Fruit fly (Drosophila melanogaster) whole organism, embryonic: ENCODE data around the gene Rpn10.

ENCODE experiments used
- Antp ChIP-seq: fragments of 200-800 bp; sonication (Bioruptor generic); optimal IDR thresholded peaks from 3 replicates; lab custom pipeline; 2016; ENCODE audit warnings: missing biosample characterization, missing genetic modification characterization
- BEAF-32 ChIP-seq: fragments of 200-800 bp; sonication (Bioruptor generic); optimal IDR thresholded peaks from 3 replicates; lab custom pipeline; 2017; ENCODE audit warnings: missing biosample characterization, missing genetic modification characterization, mild to moderate bottlenecking, moderate library complexity, missing genetic modification reagents
- CG10274 ChIP-seq: fragments of 200-800 bp; sonication (Bioruptor generic); optimal IDR thresholded peaks from 3 replicates; lab custom pipeline; 2017; ENCODE audit warnings: missing biosample characterization, mild to moderate bottlenecking, missing genetic modification characterization
- CG10565 ChIP-seq: fragments of 200-800 bp; sonication (Bioruptor generic); optimal IDR thresholded peaks from 3 replicates; lab custom pipeline; 2016; ENCODE audit warnings: missing biosample characterization, mild to moderate bottlenecking, missing genetic modification characterization
- CG11696 ChIP-seq: fragments of 200-800 bp; sonication (Bioruptor generic); IDR thresholded peaks from 2 replicates; pipeline ENCODE4 v1.3.6; 2022; ENCODE audit warnings: missing biosample characterization, missing genetic modification characterization
- CG13296 ChIP-seq: fragments of 200-800 bp; sonication (Bioruptor generic); optimal IDR thresholded peaks from 3 replicates; lab custom pipeline; 2018; ENCODE audit warnings: missing biosample characterization, mild to moderate bottlenecking, missing genetic modification characterization
- CG13624 ChIP-seq: fragments of 200-800 bp; sonication (Bioruptor generic); optimal IDR thresholded peaks from 2 replicates; lab custom pipeline; 2016; ENCODE audit warnings: missing biosample characterization, missing genetic modification characterization
- CG1603 ChIP-seq: fragments of 200-800 bp; sonication (Bioruptor generic); optimal IDR thresholded peaks from 2 replicates; lab custom pipeline; 2019; ENCODE audit warnings: missing biosample characterization, mild to moderate bottlenecking, missing genetic modification characterization, moderate library complexity
- CG16863 ChIP-seq: fragments of 200-800 bp; sonication (Bioruptor generic); optimal IDR thresholded peaks from 3 replicates; lab custom pipeline; 2016; ENCODE audit warnings: missing biosample characterization, missing genetic modification characterization
- CG17612 ChIP-seq: fragments of 200-800 bp; sonication (Bioruptor generic); IDR thresholded peaks from 2 replicates; pipeline ENCODE4 v1.3.6; 2022; ENCODE audit warnings: missing biosample characterization, missing genetic modification characterization
- CG1792 ChIP-seq: fragments of 200-800 bp; sonication (Bioruptor generic); optimal IDR thresholded peaks from 2 replicates; lab custom pipeline; 2016; ENCODE audit warnings: missing biosample characterization, missing genetic modification characterization
- CG2875 ChIP-seq: fragments of 200-800 bp; sonication (Bioruptor generic); optimal IDR thresholded peaks from 2 replicates; lab custom pipeline; 2017; ENCODE audit warnings: missing biosample characterization, mild to moderate bottlenecking, missing genetic modification characterization, missing genetic modification reagents
- CG3726 ChIP-seq: fragments of 200-800 bp; sonication (Bioruptor generic); IDR thresholded peaks from 3 replicates; pipeline ENCODE4, ENCODE4 v1.3.6; 2022; ENCODE audit warnings: missing biosample characterization, missing genetic modification characterization
- CG3995 ChIP-seq: fragments of 200-800 bp; sonication (Bioruptor generic); optimal IDR thresholded peaks from 3 replicates; lab custom pipeline; 2016; ENCODE audit warnings: missing biosample characterization, missing genetic modification characterization
- CG4328 ChIP-seq: fragments of 200-800 bp; sonication (Bioruptor generic); optimal IDR thresholded peaks from 3 replicates; lab custom pipeline; 2017; ENCODE audit warnings: missing biosample characterization, missing genetic modification reagents, missing genetic modification characterization
- CG6854 ChIP-seq: fragments of 200-800 bp; sonication (Bioruptor generic); optimal IDR thresholded peaks from 3 replicates; lab custom pipeline; 2017; ENCODE audit warnings: missing biosample characterization, mild to moderate bottlenecking, missing genetic modification characterization
- CG8478 ChIP-seq: fragments of >200 bp; optimal IDR thresholded peaks from 2 replicates; lab custom pipeline; 2018
- CG9437 ChIP-seq: fragments of 200-800 bp; sonication (Bioruptor generic); optimal IDR thresholded peaks from 2 replicates; lab custom pipeline; 2018; ENCODE audit warnings: missing biosample characterization, mild to moderate bottlenecking, missing genetic modification characterization
- Camta ChIP-seq: fragments of 200-800 bp; sonication (Bioruptor generic); optimal IDR thresholded peaks from 2 replicates; lab custom pipeline; 2016; ENCODE audit warnings: missing biosample characterization, missing genetic modification characterization
- Dad ChIP-seq: fragments of 200-800 bp; sonication (Bioruptor generic); optimal IDR thresholded peaks from 3 replicates; lab custom pipeline; 2016; ENCODE audit warnings: missing biosample characterization, missing genetic modification characterization
- E2f2 ChIP-seq: fragments of 200-800 bp; sonication (Bioruptor generic); IDR thresholded peaks from 2 replicates; pipeline ENCODE4 v1.3.6; 2022; ENCODE audit warnings: missing biosample characterization, missing genetic modification characterization
- Ets65A ChIP-seq: fragments of 200-800 bp; sonication (Bioruptor generic); peaks from one replicate; lab custom pipeline; 2016; ENCODE audit warnings: missing biosample characterization, missing genetic modification characterization
- H15 ChIP-seq: fragments of 200-800 bp; sonication (Bioruptor generic); IDR thresholded peaks from 3 replicates; pipeline ENCODE4 v1.3.6; 2022; ENCODE audit warnings: missing biosample characterization, missing genetic modification characterization
- HLH4C ChIP-seq: fragments of 200-800 bp; sonication (Bioruptor generic); IDR thresholded peaks from 3 replicates; pipeline ENCODE4 v1.3.6; 2022; ENCODE audit warnings: missing biosample characterization, missing genetic modification characterization; ENCODE audit not compliant: partially characterized antibody
- Hsf ChIP-seq: fragments of 200-800 bp; sonication (Bioruptor generic); optimal IDR thresholded peaks from 3 replicates; lab custom pipeline; 2016; ENCODE audit warnings: missing biosample characterization, missing genetic modification characterization
- NK7.1 ChIP-seq: fragments of 200-800 bp; sonication (Bioruptor generic); optimal IDR thresholded peaks from 3 replicates; lab custom pipeline; 2016; ENCODE audit warnings: missing biosample characterization, missing genetic modification characterization
- Pdp1 ChIP-seq, 2 experiments: fragments of 200-800 bp; sonication (Bioruptor generic); optimal IDR thresholded peaks; 3 replicates each; lab custom pipeline; 2016; ENCODE audit warnings: missing biosample characterization in 2 of 2, missing genetic modification characterization in 2 of 2, mild to moderate bottlenecking in 1 of 2, moderate library complexity in 1 of 2
- Scr ChIP-seq: fragments of 200-800 bp; sonication (Bioruptor generic); IDR thresholded peaks from 2 replicates; pipeline ENCODE4 v1.3.6; 2022; ENCODE audit warnings: missing biosample characterization, missing genetic modification characterization; ENCODE audit not compliant: partially characterized antibody
- Side ChIP-seq: fragments of 200-800 bp; sonication (Bioruptor generic); optimal IDR thresholded peaks from 2 replicates; lab custom pipeline; 2016; ENCODE audit warnings: missing biosample characterization, missing genetic modification characterization
- Trl ChIP-seq, 3 experiments: fragments of >200 bp in 2 of 3; fragments of 200-800 bp in 1 of 3; sonication (Bioruptor generic) in 1 of 3; optimal IDR thresholded peaks; 2 replicates in 1 of 3; 3 replicates in 2 of 3; lab custom pipeline; 2016 to 2017; ENCODE audit warnings: missing biosample characterization in 1 of 3, missing genetic modification characterization in 1 of 3
- amos ChIP-seq: fragments of 200-800 bp; sonication (Bioruptor generic); IDR thresholded peaks from 2 replicates; pipeline ENCODE4 v1.3.6; 2022; ENCODE audit warnings: missing biosample characterization, missing genetic modification characterization; ENCODE audit not compliant: partially characterized antibody
- az2 ChIP-seq: fragments of 200-800 bp; sonication (Bioruptor generic); optimal IDR thresholded peaks from 3 replicates; lab custom pipeline; 2016; ENCODE audit warnings: missing biosample characterization, missing genetic modification characterization
- bab2 ChIP-seq: fragments of 200-800 bp; sonication (Bioruptor generic); optimal IDR thresholded peaks from 2 replicates; lab custom pipeline; 2016; ENCODE audit warnings: missing biosample characterization, missing genetic modification characterization
- chif ChIP-seq, 2 experiments: fragments of 200-800 bp; sonication (Bioruptor generic); optimal IDR thresholded peaks; 3 replicates each; lab custom pipeline; 2016; ENCODE audit warnings: missing biosample characterization in 2 of 2, missing genetic modification characterization in 2 of 2
- croc ChIP-seq: fragments of 200-800 bp; sonication (Bioruptor generic); conservative IDR thresholded peaks from 3 replicates; pipeline ENCODE4 v1.3.6; 2022; ENCODE audit warnings: missing biosample characterization, missing genetic modification characterization
- en ChIP-seq: fragments of 200-800 bp; sonication (Bioruptor generic); optimal IDR thresholded peaks from 2 replicates; lab custom pipeline; 2016; ENCODE audit warnings: missing biosample characterization, missing genetic modification characterization
- ewg ChIP-seq: fragments of 200-800 bp; sonication (Bioruptor generic); optimal IDR thresholded peaks from 3 replicates; lab custom pipeline; 2017; ENCODE audit warnings: mild to moderate bottlenecking, missing biosample characterization, missing genetic modification reagents, missing genetic modification characterization
- ftz-f1 ChIP-seq: fragments of 200-800 bp; sonication (Bioruptor generic); optimal IDR thresholded peaks from 2 replicates; lab custom pipeline; 2016; ENCODE audit warnings: missing biosample characterization, missing genetic modification characterization
- klu ChIP-seq: fragments of 200-800 bp; sonication (Bioruptor generic); IDR thresholded peaks from 2 replicates; pipeline ENCODE4 v1.3.6; 2022; ENCODE audit warnings: missing biosample characterization, missing genetic modification characterization
- lmd ChIP-seq: fragments of 200-800 bp; sonication (Bioruptor generic); IDR thresholded peaks from 2 replicates; pipeline ENCODE4 v1.3.6; 2022; ENCODE audit warnings: missing biosample characterization, missing genetic modification characterization
- pfk ChIP-seq: fragments of 200-800 bp; sonication (Bioruptor generic); optimal IDR thresholded peaks from 2 replicates; lab custom pipeline; 2018; ENCODE audit warnings: missing biosample characterization, mild to moderate bottlenecking, missing genetic modification characterization, moderate library complexity
- pnt ChIP-seq: fragments of 200-800 bp; sonication (Bioruptor generic); optimal IDR thresholded peaks from 3 replicates; lab custom pipeline; 2016; ENCODE audit warnings: missing biosample characterization, missing genetic modification characterization
- sima ChIP-seq: fragments of 200-800 bp; sonication (Bioruptor generic); optimal IDR thresholded peaks from 2 replicates; lab custom pipeline; 2016; ENCODE audit warnings: missing biosample characterization, missing genetic modification characterization
- so ChIP-seq: fragments of 200-800 bp; sonication (Bioruptor generic); IDR thresholded peaks from 3 replicates; pipeline ENCODE4 v1.3.6; 2022; ENCODE audit warnings: missing biosample characterization, missing genetic modification characterization
- tio ChIP-seq: fragments of 200-800 bp; sonication (Bioruptor generic); optimal IDR thresholded peaks from 2 replicates; lab custom pipeline; 2017; ENCODE audit warnings: missing biosample characterization, missing genetic modification characterization, inconsistent platforms
- tup ChIP-seq: fragments of 200-800 bp; sonication (Bioruptor generic); optimal IDR thresholded peaks from 2 replicates; lab custom pipeline; 2016; ENCODE audit warnings: missing biosample characterization, mild to moderate bottlenecking, missing genetic modification characterization, moderate library complexity
- unc-4 ChIP-seq: fragments of 200-800 bp; sonication (Bioruptor generic); IDR thresholded peaks from 2 replicates; pipeline ENCODE4 v1.3.6; 2022; ENCODE audit warnings: missing biosample characterization, missing genetic modification characterization; ENCODE audit not compliant: partially characterized antibody
- vfl ChIP-seq: fragments of 200-800 bp; sonication (Bioruptor generic); optimal IDR thresholded peaks from 2 replicates; lab custom pipeline; 2016; ENCODE audit warnings: missing biosample characterization, missing genetic modification characterization

Gene Rpn10

DNA sequence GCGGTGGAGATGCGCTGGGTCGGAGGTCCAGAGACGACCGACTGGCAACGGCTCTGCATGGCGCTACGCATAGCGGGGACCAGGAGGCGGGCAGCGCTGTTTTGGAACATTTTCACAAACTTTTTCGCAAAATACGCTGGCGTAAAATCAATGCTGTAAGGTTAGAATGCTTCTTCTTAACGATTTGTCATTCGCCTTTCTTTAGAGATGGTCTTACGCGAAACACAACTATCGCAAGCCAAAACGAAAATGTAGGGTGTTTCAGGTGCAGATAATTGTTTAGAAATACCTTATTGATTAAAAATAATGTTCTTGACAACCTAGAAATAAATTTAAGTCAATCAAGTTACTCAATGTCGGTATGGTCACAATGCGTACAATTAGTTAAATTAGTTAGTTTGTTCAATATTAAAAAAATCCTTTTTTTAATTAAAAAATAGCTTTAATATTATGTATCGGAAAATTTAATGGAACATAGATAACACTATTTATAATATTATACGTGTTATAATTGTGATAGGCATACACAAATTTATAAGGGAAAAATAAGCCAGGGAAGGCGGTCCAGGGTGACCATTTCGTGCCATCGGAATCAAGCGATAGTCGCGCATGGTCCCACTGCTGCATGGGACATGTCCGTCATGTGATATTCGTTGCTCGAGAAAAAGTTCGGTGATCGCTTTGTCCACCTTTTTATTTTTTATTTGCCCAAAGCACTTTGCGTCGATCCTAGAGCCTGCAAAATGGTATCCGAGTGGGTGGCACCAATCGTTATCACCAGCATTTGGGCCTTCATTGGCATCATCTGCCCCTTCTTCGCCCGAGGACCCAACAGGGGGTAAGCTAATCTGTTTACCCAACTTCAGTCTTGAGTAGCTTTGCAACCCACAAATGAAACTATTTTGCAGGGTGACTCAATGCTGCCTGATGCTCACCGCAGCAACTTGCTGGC lies 2.7 kb downstream of the Rpn10 start, which contains the start of the genes COX8 and VhaM9.7-b (continued):
- TF ChIP-seq ftz-f1 (GFP tag; lab: Kevin White, UChicago) (no peak), Trl (optimal IDR thresholded peaks at IDR 0.05; lab: Kevin White, UChicago) (no peak), Trl (GFP tag; optimal IDR thresholded peaks at IDR 0.05; lab: Kevin White, UChicago) (peak; percentile 70), Pdp1 (GFP tag; optimal IDR thresholded peaks at IDR 0.05; lab: Kevin White, UChicago) (peak; percentile 51 to 99), Antp (GFP tag; lab: Kevin White, UChicago) (peak; percentile 46), Dad (GFP tag; lab: Kevin White, UChicago) (no peak), CG9437 (GFP tag; lab: Kevin White, UChicago) (peak; percentile 61), NK7.1 (GFP tag; lab: Kevin White, UChicago) (no peak), CG16863 (GFP tag; lab: Kevin White, UChicago) (peak; percentile 40), chif (GFP tag; optimal IDR thresholded peaks at IDR 0.05; lab: Kevin White, UChicago) (peak; percentile 50 to 51), CG1603 (tag; lab: Kevin White, UChicago) (peak; percentile 59), E2f2 (GFP tag; lab: Robert Waterston, UW) (0 out of 2 replicates have a peak, but pooled peaks have one; percentile 30), pnt (GFP tag; lab: Kevin White, UChicago) (peak; percentile 59), ewg (no peak), Side (GFP tag; lab: Kevin White, UChicago) (no peak), vfl (GFP tag; lab: Kevin White, UChicago) (peak; percentile 21), CG6854 (no peak), croc (GFP tag; lab: Robert Waterston, UW) (0 out of 3 replicates have a peak, but pooled peaks have one; percentile 15), Camta (GFP tag; lab: Kevin White, UChicago) (peak; percentile 36), CG11696 (GFP tag; lab: Robert Waterston, UW) (no peak), CG8478 (lab: Kevin White, UChicago) (no peak), sima (no peak), Ets65A (peak; percentile 96), tio (GFP tag; lab: Kevin White, UChicago) (peak; percentile 27), CG10274 (GFP tag; lab: Kevin White, UChicago) (no peak), Hsf (GFP tag; lab: Kevin White, UChicago) (peak; percentile 77), lmd (GFP tag; lab: Robert Waterston, UW) (peak; percentile 62; the same call in 1 of the 2 replicates), az2 (GFP tag; lab: Kevin White, UChicago) (peak; percentile 57), CG1792 (no peak), CG3726 (GFP tag; lab: Robert Waterston, UW) (no peak), amos (GFP tag; lab: Robert Waterston, UW) (peak; percentile 72), tup (GFP tag; lab: Kevin White, UChicago) (no peak), CG10565 (GFP tag; lab: Kevin White, UChicago) (no peak), pfk (GFP tag; lab: Kevin White, UChicago) (peak; percentile 24), unc-4 (GFP tag; lab: Robert Waterston, UW) (peak; percentile 62), klu (GFP tag; lab: Robert Waterston, UW) (peak; percentile 58; the same call in 1 of the 2 replicates), HLH4C (GFP tag; lab: Robert Waterston, UW) (peak; percentile 60; the same call in 2 of the 3 replicates), so (no peak), CG4328 (GFP tag; lab: Kevin White, UChicago) (peak; percentile 8), BEAF-32 (GFP tag; lab: Kevin White, UChicago) (peak; percentile 93), CG13624 (GFP tag; lab: Kevin White, UChicago) (peak; percentile 56), en (GFP tag; lab: Kevin White, UChicago) (no peak), CG3995 (peak; percentile 55), bab2 (GFP tag; lab: Kevin White, UChicago) (peak; percentile 49), CG2875 (GFP tag; lab: Kevin White, UChicago) (no peak), CG17612 (GFP tag; lab: Robert Waterston, UW) (no peak), H15 (no peak), CG13296 (GFP tag; lab: Kevin White, UChicago) (peak; percentile 23), Scr (peak; percentile 77)
